Worm (Caenorhabditis elegans) whole organism, midembryonic: ENCODE measurements around the gene eas-1.

Experiments
- T22C8.4 ChIP-seq: fragments of 200-800 bp; sonication (Bioruptor generic); IDR thresholded peaks from 2 replicates; pipeline ENCODE4 v1.3.6; 2022; ENCODE audit warnings: missing genetic modification characterization, missing compliant biosample characterization
- cog-1 ChIP-seq: sonication (generic microtip); optimal IDR thresholded peaks from 2 replicates; lab custom pipeline; 2016; ENCODE audit warnings: missing genetic modification characterization, missing compliant biosample characterization
- flt-1 ChIP-seq: fragments of 200-800 bp; sonication (Bioruptor generic); IDR thresholded peaks from 2 replicates; pipeline ENCODE4 v1.3.6; 2022; ENCODE audit warnings: missing genetic modification characterization, missing compliant biosample characterization
- klf-2 ChIP-seq: fragments of 200-800 bp; sonication (Bioruptor generic); conservative IDR thresholded peaks from 2 replicates; pipeline ENCODE4 v1.3.6; 2022; ENCODE audit warnings: missing genetic modification reagents, missing genetic modification characterization, missing compliant biosample characterization
- med-1 ChIP-seq: sonication (generic microtip); optimal IDR thresholded peaks from 2 replicates; lab custom pipeline; 2017; ENCODE audit warnings: missing genetic modification characterization, mild to moderate bottlenecking, missing compliant biosample characterization, antibody characterized with exemption, missing genetic modification reagents; ENCODE audit not compliant: insufficient read depth
- ref-1 ChIP-seq: fragments of 200-800 bp; sonication (Bioruptor generic); conservative IDR thresholded peaks from 2 replicates; pipeline ENCODE4 v1.3.6; 2022; ENCODE audit warnings: missing genetic modification reagents, missing genetic modification characterization, missing compliant biosample characterization
- tab-1 ChIP-seq: fragments of 200-800 bp; sonication (Bioruptor generic); IDR thresholded peaks from 2 replicates; pipeline ENCODE4 v1.3.6; 2022; ENCODE audit warnings: missing genetic modification characterization, missing compliant biosample characterization
- ztf-23 ChIP-seq: fragments of 200-800 bp; sonication (Bioruptor generic); IDR thresholded peaks from 2 replicates; pipeline ENCODE4 v1.3.6; 2022; ENCODE audit warnings: missing genetic modification reagents, missing genetic modification characterization, missing compliant biosample characterization
- ztf-29 ChIP-seq: fragments of 200-800 bp; sonication (Bioruptor generic); IDR thresholded peaks from 2 replicates; pipeline ENCODE4 v1.3.6; 2022; ENCODE audit warnings: missing genetic modification reagents, missing genetic modification characterization, missing compliant biosample characterization

eas-1 gene

DNA sequence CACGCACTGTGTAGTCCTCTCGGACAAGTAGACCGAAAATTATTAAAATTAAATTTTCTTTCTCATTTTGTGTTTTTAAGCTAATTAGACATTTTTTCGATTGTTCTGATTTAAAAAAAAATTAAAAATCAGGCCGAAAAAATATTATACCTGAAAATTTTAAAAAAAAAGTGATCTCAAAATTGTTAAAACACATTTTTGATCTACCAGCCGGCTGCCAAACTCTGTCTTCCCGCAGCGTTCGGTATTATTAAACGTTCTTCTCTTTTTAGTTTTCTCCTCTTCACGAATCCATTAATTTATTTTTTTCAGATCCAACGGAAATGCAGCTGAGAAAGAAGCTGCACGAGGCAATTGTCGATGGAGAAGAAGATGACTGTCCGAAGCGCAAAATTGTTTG lies 12.9 kb downstream of the eas-1 start, which contains the start of gene C27D9.1:
TSS of gene C27D9.1 (plus strand) at position 281 of the 400 bp plus-strand sequence.
- no peak for TF ChIP-seq T22C8.4
- TF ChIP-seq ref-1 (GFP tag; lab: Robert Waterston, UW): no peak
- no peak for TF ChIP-seq ztf-23 (GFP tag; lab: Robert Waterston, UW)
- TF ChIP-seq flt-1 (GFP tag; lab: Robert Waterston, UW): no peak
- no peak for TF ChIP-seq cog-1 (tag; lab: Kevin White, UChicago)
- no peak for TF ChIP-seq tab-1 (GFP tag; lab: Robert Waterston, UW)
- no peak for TF ChIP-seq med-1 (GFP tag; lab: Kevin White, UChicago)
- TF ChIP-seq ztf-29: no peak
- TF ChIP-seq klf-2 (GFP tag; lab: Robert Waterston, UW): no peak

ce11 chrII:4755654-4756053 lies 15.4 kb downstream of the eas-1 start:
- no peak for TF ChIP-seq ztf-23 (GFP tag; lab: Robert Waterston, UW)
- no peak for TF ChIP-seq flt-1 (GFP tag; lab: Robert Waterston, UW)
- TF ChIP-seq tab-1 (GFP tag; lab: Robert Waterston, UW): no peak
- no peak for TF ChIP-seq ref-1 (GFP tag; lab: Robert Waterston, UW)
- no peak for TF ChIP-seq T22C8.4
- TF ChIP-seq med-1 (GFP tag; lab: Kevin White, UChicago): no peak
- TF ChIP-seq cog-1 (tag; lab: Kevin White, UChicago): no peak

DNA sequence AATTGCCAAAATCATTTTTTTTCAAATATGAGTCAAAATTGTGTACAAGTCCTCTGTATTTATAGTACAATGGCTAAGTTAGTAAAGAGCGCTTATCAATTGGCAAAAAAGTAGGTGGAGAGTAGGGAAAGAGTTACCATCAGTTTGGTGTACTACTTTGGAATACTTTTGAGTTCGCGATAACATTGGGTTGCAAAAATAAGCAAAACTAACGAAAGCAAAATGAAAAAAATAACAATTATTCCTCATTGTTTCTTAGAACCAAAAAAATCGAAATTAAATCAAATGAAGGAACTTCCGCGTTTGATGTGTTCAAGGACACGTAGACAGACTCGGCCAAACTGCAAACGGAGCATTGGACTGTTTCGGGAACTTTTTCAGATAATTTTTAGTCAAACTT lies 16.5 kb downstream of the eas-1 start, which contains the start of gene C27D9.2:
TSS of gene C27D9.2 (minus strand) at position 101 of the 400 bp plus-strand sequence.
- TF ChIP-seq tab-1 (GFP tag; lab: Robert Waterston, UW) (no peak), cog-1 (tag; lab: Kevin White, UChicago) (no peak), ztf-29 (no peak), klf-2 (GFP tag; lab: Robert Waterston, UW) (no peak), flt-1 (GFP tag; lab: Robert Waterston, UW) (no peak), ztf-23 (GFP tag; lab: Robert Waterston, UW) (no peak), T22C8.4 (no peak)

DNA sequence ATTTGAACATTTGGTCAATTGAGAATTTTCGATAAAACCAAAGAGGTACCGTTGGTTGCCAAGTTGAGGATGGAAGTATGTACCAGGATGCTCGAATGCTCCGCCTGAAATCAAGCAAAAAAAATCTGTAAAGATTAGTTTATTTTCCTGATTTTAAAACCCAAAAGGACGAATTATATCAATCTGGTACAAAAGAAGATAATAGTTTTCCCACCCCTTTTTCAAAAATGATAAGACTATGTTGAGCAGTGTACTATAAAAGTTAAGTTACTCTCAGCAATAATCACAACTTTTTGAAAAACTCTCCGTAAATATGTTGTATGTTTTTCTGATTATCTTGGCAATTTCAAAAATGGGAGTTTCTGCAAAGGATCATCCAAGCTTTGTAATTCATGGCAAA lies 18.2 kb downstream of the eas-1 start, which contains the start of gene F26G1.3:
TSS of gene F26G1.3 (plus strand) at position 301 of the 400 bp plus-strand sequence.
- no peak for TF ChIP-seq T22C8.4
- no peak for TF ChIP-seq med-1 (GFP tag; lab: Kevin White, UChicago)
- no peak for TF ChIP-seq klf-2 (GFP tag; lab: Robert Waterston, UW)
- no peak for TF ChIP-seq tab-1 (GFP tag; lab: Robert Waterston, UW)
- TF ChIP-seq ref-1 (GFP tag; lab: Robert Waterston, UW): no peak

ce11 chrII:4759835-4760234 lies 19.6 kb downstream of the eas-1 start:
- TF ChIP-seq ref-1 (GFP tag; lab: Robert Waterston, UW): no peak
- no peak for TF ChIP-seq ztf-29
- no peak for TF ChIP-seq ztf-23 (GFP tag; lab: Robert Waterston, UW)
- no peak for TF ChIP-seq cog-1 (tag; lab: Kevin White, UChicago)

DNA sequence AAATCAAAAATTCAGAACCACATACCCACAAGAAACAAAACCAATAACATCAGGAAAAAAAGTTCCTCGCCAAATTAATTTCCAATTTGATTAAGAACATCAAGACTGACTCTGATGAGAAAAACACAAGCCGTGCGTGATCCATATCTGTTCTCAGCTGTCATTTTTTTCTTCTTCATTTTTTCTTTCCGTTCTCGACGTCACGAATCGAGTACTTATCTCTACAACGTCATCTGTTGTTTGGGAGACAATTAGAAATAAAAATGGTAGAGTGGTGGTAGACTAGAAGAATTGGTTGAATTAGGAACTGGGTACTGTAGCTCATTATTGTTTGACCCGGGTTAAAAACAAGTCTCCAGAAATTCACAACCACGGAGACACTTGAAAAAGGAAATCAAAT lies 20.8 kb downstream of the eas-1 start:
- TF ChIP-seq ztf-29 (no peak), tab-1 (GFP tag; lab: Robert Waterston, UW) (no peak), T22C8.4 (no peak), cog-1 (tag; lab: Kevin White, UChicago) (no peak), flt-1 (GFP tag; lab: Robert Waterston, UW) (no peak)

ce11 chrII:4762574-4763285 lies 22.5 kb downstream of the eas-1 start, which contains the start of gene F26G1.2:
TSS of gene F26G1.2 (plus strand) at chrII:4763081.
- TF ChIP-seq ztf-23 (GFP tag; lab: Robert Waterston, UW) (no peak), ref-1 (GFP tag; lab: Robert Waterston, UW) (no peak), med-1 (GFP tag; lab: Kevin White, UChicago) (no peak), klf-2 (GFP tag; lab: Robert Waterston, UW) (no peak), tab-1 (GFP tag; lab: Robert Waterston, UW) (no peak), flt-1 (GFP tag; lab: Robert Waterston, UW) (no peak), cog-1 (tag; lab: Kevin White, UChicago) (no peak), ztf-29 (no peak), T22C8.4 (no peak)

DNA sequence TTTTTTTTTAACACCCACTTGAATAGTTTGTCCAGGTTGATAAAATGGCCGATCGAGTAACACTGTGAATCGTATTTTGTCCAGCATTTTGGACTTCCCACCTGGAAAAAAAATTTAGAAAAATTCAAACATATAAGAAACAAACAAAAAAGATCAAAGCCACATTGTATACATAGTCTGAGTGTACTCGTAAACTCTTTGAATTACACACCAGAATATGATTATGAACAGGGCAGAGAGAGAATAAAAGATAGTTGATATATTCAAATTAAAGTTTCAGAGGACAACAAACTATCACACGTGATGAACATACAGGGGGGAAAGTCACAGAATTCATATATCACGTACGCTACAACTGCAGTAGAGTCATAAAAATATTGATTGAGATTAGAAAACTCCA lies 26.1 kb downstream of the eas-1 start, which contains the start of gene ttm-2:
TSS of gene ttm-2 (minus strand) at position 101 of the 400 bp plus-strand sequence.
- TF ChIP-seq T22C8.4: no peak
- no peak for TF ChIP-seq ref-1 (GFP tag; lab: Robert Waterston, UW)
- no peak for TF ChIP-seq cog-1 (tag; lab: Kevin White, UChicago)
- TF ChIP-seq tab-1 (GFP tag; lab: Robert Waterston, UW): no peak
- TF ChIP-seq ztf-29: no peak
- TF ChIP-seq flt-1 (GFP tag; lab: Robert Waterston, UW): no peak
- TF ChIP-seq ztf-23 (GFP tag; lab: Robert Waterston, UW): no peak
- no peak for TF ChIP-seq klf-2 (GFP tag; lab: Robert Waterston, UW)
- TF ChIP-seq med-1 (GFP tag; lab: Kevin White, UChicago): no peak

ce11 chrII:4767612-4768011 lies 27.4 kb downstream of the eas-1 start:
- TF ChIP-seq klf-2 (GFP tag; lab: Robert Waterston, UW) (no peak), ref-1 (GFP tag; lab: Robert Waterston, UW) (no peak)

ce11 chrII:4769096-4769495 lies 28.9 kb downstream of the eas-1 start:
- TF ChIP-seq ref-1 (GFP tag; lab: Robert Waterston, UW) (no peak), cog-1 (tag; lab: Kevin White, UChicago) (no peak), flt-1 (GFP tag; lab: Robert Waterston, UW) (no peak), med-1 (GFP tag; lab: Kevin White, UChicago) (no peak), tab-1 (GFP tag; lab: Robert Waterston, UW) (no peak), ztf-23 (GFP tag; lab: Robert Waterston, UW) (no peak), ztf-29 (no peak), T22C8.4 (no peak), klf-2 (GFP tag; lab: Robert Waterston, UW) (no peak)
